Worm (Caenorhabditis elegans) whole organism, early embryonic: Measurements from ENCODE around the gene T04C12.7.

Experiments
- B0310.2 ChIP-seq: sonication (generic microtip); optimal IDR thresholded peaks from 2 replicates; lab custom pipeline; 2016; ENCODE audit warnings: mild to moderate bottlenecking, missing genetic modification characterization, missing compliant biosample characterization
- F13C5.2 ChIP-seq: sonication (generic microtip); optimal IDR thresholded peaks from 2 replicates; lab custom pipeline; 2017; ENCODE audit warnings: mild to moderate bottlenecking, missing genetic modification characterization, inconsistent platforms, missing compliant biosample characterization
- aly-1 ChIP-seq: sonication (generic microtip); optimal IDR thresholded peaks from 2 replicates; lab custom pipeline; 2016; ENCODE audit warnings: missing genetic modification characterization, missing compliant biosample characterization
- ama-1 ChIP-seq: fragments of 150-350 bp; optimal IDR thresholded peaks from 2 replicates; lab custom pipeline; 2014
- ceh-13 ChIP-seq: fragments of 200-800 bp; sonication (Bioruptor generic); optimal IDR thresholded peaks from 2 replicates; lab custom pipeline; 2018; ENCODE audit warnings: mild to moderate bottlenecking, missing genetic modification characterization, missing compliant biosample characterization
- ceh-36 ChIP-seq: sonication (generic microtip); optimal IDR thresholded peaks from 2 replicates; lab custom pipeline; 2016; ENCODE audit warnings: missing genetic modification characterization, inconsistent platforms, missing compliant biosample characterization
- flt-1 ChIP-seq: fragments of 200-800 bp; sonication (Bioruptor generic); IDR thresholded peaks from 2 replicates; pipeline ENCODE4 v1.3.6; 2022; ENCODE audit warnings: missing genetic modification characterization, missing compliant biosample characterization
- hmbx-1 ChIP-seq: sonication (generic microtip); optimal IDR thresholded peaks from 2 replicates; lab custom pipeline; 2016; ENCODE audit warnings: mild to moderate bottlenecking, missing genetic modification characterization, missing compliant biosample characterization
- hmg-4 ChIP-seq: fragments of 200-800 bp; sonication (Bioruptor generic); optimal IDR thresholded peaks from 2 replicates; lab custom pipeline; 2018; ENCODE audit warnings: mild to moderate bottlenecking, missing genetic modification characterization, missing compliant biosample characterization
- sea-1 ChIP-seq: fragments of 200-800 bp; sonication (Bioruptor generic); conservative IDR thresholded peaks from 2 replicates; pipeline ENCODE4 v1.3.6; 2022; ENCODE audit warnings: missing genetic modification characterization, missing compliant biosample characterization
- tbx-11 ChIP-seq: fragments of 200-800 bp; sonication (Bioruptor generic); IDR thresholded peaks from 2 replicates; pipeline ENCODE4 v1.3.6; 2022; ENCODE audit warnings: missing genetic modification characterization, missing compliant biosample characterization
- tbx-37 ChIP-seq: fragments of 200-800 bp; sonication (Bioruptor generic); conservative IDR thresholded peaks from 2 replicates; pipeline ENCODE4 v1.3.6; 2022; ENCODE audit warnings: missing genetic modification reagents, missing genetic modification characterization, missing compliant biosample characterization
- tra-4 ChIP-seq: sonication (generic microtip); optimal IDR thresholded peaks from 2 replicates; lab custom pipeline; 2017; ENCODE audit warnings: missing genetic modification characterization, missing compliant biosample characterization

DNA sequence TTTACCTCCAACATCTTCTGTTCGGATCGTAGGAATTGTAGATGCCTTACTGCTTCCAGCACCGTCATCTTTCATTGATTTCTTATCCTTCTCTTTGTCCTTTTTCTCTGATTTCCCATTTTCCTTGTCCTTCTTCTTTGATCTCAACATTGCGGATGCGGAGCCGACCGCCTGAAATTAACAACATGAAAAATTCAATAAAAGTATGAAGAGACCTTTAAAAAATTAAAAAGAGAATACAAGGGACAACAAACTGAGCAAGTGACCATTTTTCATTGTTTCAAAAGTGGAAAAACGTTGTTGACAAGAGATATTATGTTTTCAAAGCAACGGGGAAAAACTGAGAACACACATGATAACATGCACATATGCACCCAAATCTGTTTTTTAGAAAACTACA, 23.3 kb upstream of the T04C12.7 start:
- TF ChIP-seq B0310.2 (tag; lab: Kevin White, UChicago) (no peak), ama-1 (lab: Kevin White, UChicago) (no peak), ceh-13 (GFP tag; lab: Kevin White, UChicago) (no peak), ceh-36 (tag; lab: Kevin White, UChicago) (no peak), tbx-11 (GFP tag; lab: Robert Waterston, UW) (no peak), tbx-37 (GFP tag; lab: Robert Waterston, UW) (no peak), F13C5.2 (no peak), flt-1 (GFP tag; lab: Robert Waterston, UW) (no peak), hmbx-1 (tag; lab: Kevin White, UChicago) (no peak), aly-1 (no peak), sea-1 (GFP tag; lab: Robert Waterston, UW) (no peak), hmg-4 (GFP tag; lab: Kevin White, UChicago) (no peak), tra-4 (no peak)
